Worm (Caenorhabditis elegans) whole organism, L4/young adult: ENCODE data around the gene ttr-21.

ENCODE experiments used
- W03F9.2 ChIP-seq: fragments of 150-350 bp; optimal IDR thresholded peaks from 2 replicates; lab custom pipeline; 2014; ENCODE audit warnings: missing biosample characterization, missing genetic modification characterization
- dao-5 ChIP-seq: sonication (generic microtip); optimal IDR thresholded peaks from 2 replicates; lab custom pipeline; 2016; ENCODE audit warnings: missing genotype, missing genetic modification characterization, moderate library complexity, missing compliant biosample characterization
- him-1 ChIP-seq: sonication (generic microtip); optimal IDR thresholded peaks from 2 replicates; lab custom pipeline; 2016; ENCODE audit warnings: missing genotype, missing genetic modification reagents, missing genetic modification characterization, missing compliant biosample characterization

The ttr-21 gene

ce11 chrV:13837173-13837572 is 17.0 kb downstream of the ttr-21 start, which contains the start of gene srx-128:
Gene srx-128 (plus strand): TSS chrV:13837473.
- TF ChIP-seq him-1 (tag; lab: Kevin White, UChicago) (no peak), dao-5 (no peak), W03F9.2 (tag; lab: Kevin White, UChicago) (no peak)

ce11 chrV:13833951-13834350 is 20.3 kb downstream of the ttr-21 start, which contains the start of gene srx-129:
Gene srx-129 (plus strand): TSS chrV:13834251.
- TF ChIP-seq him-1 (tag; lab: Kevin White, UChicago), result no peak
- TF ChIP-seq dao-5, result no peak
- no peak for TF ChIP-seq W03F9.2 (tag; lab: Kevin White, UChicago)

ce11 chrV:13830813-13831212 is 23.4 kb downstream of the ttr-21 start, which contains the start of gene str-165:
Gene str-165 (plus strand): TSS chrV:13831113.
- TF ChIP-seq dao-5, result no peak
- TF ChIP-seq him-1 (tag; lab: Kevin White, UChicago), result no peak
- no peak for TF ChIP-seq W03F9.2 (tag; lab: Kevin White, UChicago)

ce11 chrV:13827920-13828319 is 26.3 kb downstream of the ttr-21 start, which contains the start of gene nrf-5:
Gene nrf-5 (plus strand): TSS chrV:13828267.
- no peak for TF ChIP-seq W03F9.2 (tag; lab: Kevin White, UChicago)
- no peak for TF ChIP-seq him-1 (tag; lab: Kevin White, UChicago)
- no peak for TF ChIP-seq dao-5

- no peak for TF ChIP-seq W03F9.2 (tag; lab: Kevin White, UChicago)
Measured at ce11 chrV:13822752-13823151, 31.5 kb downstream of the ttr-21 start, which contains the start of gene hpo-31. Gene hpo-31 (plus strand): TSS chrV:13823052.

ce11 chrV:13818824-13819408 is 35.3 kb downstream of the ttr-21 start, which contains the start of gene sel-10:
Gene sel-10 (plus strand): TSS chrV:13819361.
- TF ChIP-seq him-1 (tag; lab: Kevin White, UChicago), result no peak
- peak; percentile 44 for TF ChIP-seq W03F9.2 (tag; lab: Kevin White, UChicago)

- TF ChIP-seq dao-5, result no peak
- TF ChIP-seq him-1 (tag; lab: Kevin White, UChicago), result no peak
- TF ChIP-seq W03F9.2 (tag; lab: Kevin White, UChicago), result no peak
Measured at ce11 chrV:13816877-13817276, 37.3 kb downstream of the ttr-21 start, which contains the start of gene F55B12.2. Gene F55B12.2 (minus strand): TSS chrV:13816977.

ce11 chrV:13812931-13813330 is 41.3 kb downstream of the ttr-21 start, which contains the start of gene ceh-24:
Gene ceh-24 (plus strand): TSS chrV:13813231.
- TF ChIP-seq him-1 (tag; lab: Kevin White, UChicago) (no peak), dao-5 (no peak), W03F9.2 (tag; lab: Kevin White, UChicago) (no peak)

ce11 chrV:13812330-13812729 is 41.9 kb downstream of the ttr-21 start:
- TF ChIP-seq dao-5, result no peak
- TF ChIP-seq W03F9.2 (tag; lab: Kevin White, UChicago), result no peak

- no peak for TF ChIP-seq dao-5
- TF ChIP-seq W03F9.2 (tag; lab: Kevin White, UChicago), result no peak
- no peak for TF ChIP-seq him-1 (tag; lab: Kevin White, UChicago)
Measured at ce11 chrV:13808462-13808867, 45.7 kb downstream of the ttr-21 start.

ce11 chrV:13807232-13807631 is 47.0 kb downstream of the ttr-21 start, which contains the start of gene swan-1:
Gene swan-1 (minus strand): TSS chrV:13807237.
- TF ChIP-seq him-1 (tag; lab: Kevin White, UChicago) (no peak), dao-5 (no peak), W03F9.2 (tag; lab: Kevin White, UChicago) (no peak)

ce11 chrV:13803902-13804301 is 50.3 kb downstream of the ttr-21 start, which contains the start of gene swan-2:
Gene swan-2 (minus strand): TSS chrV:13804281.
- TF ChIP-seq dao-5 (no peak), him-1 (tag; lab: Kevin White, UChicago) (no peak), W03F9.2 (tag; lab: Kevin White, UChicago) (no peak)
